Worm (Caenorhabditis elegans) whole organism, young adult: ENCODE results near the gene sri-57.

Experiments used
- F10E7.11 ChIP-seq: sonication (generic microtip); optimal IDR thresholded peaks from 2 replicates; lab custom pipeline; 2017; ENCODE audit warnings: mild to moderate bottlenecking, missing genetic modification characterization, moderate library complexity, missing compliant biosample characterization
- ama-1 ChIP-seq, 3 experiments: fragments of 150-350 bp in 1 of 3; sonication (generic microtip) in 2 of 3; optimal IDR thresholded peaks; 2 replicates each; lab custom pipeline; 2014 to 2018; ENCODE audit warnings: missing biosample characterization in 2 of 3, missing genetic modification characterization in 2 of 3, missing genetic modification reagents in 2 of 3
- rcor-1 ChIP-seq: fragments of 200-800 bp; sonication (Bioruptor generic); IDR thresholded peaks from 2 replicates; pipeline ENCODE4 v1.3.6; 2022; ENCODE audit warnings: missing genetic modification reagents, missing genetic modification characterization, missing compliant biosample characterization
- sea-2 ChIP-seq: fragments of 200-800 bp; sonication (Bioruptor generic); IDR thresholded peaks from 2 replicates; pipeline ENCODE4 v1.3.6; 2022; ENCODE audit warnings: missing genetic modification characterization, missing compliant biosample characterization

- TF ChIP-seq ama-1 (optimal IDR thresholded peaks at IDR 0.05; lab: Kevin White, UChicago) (no peak), ama-1 (GFP tag; optimal IDR thresholded peaks at IDR 0.05; lab: Kevin White, UChicago) (no peak), rcor-1 (GFP tag; lab: Robert Waterston, UW) (no peak), sea-2 (GFP tag; lab: Robert Waterston, UW) (no peak), F10E7.11 (tag; lab: Kevin White, UChicago) (no peak)
Observed at ce11 chrII:2644498-2644897, 27.7 kb downstream of the sri-57 start, which contains the start of gene F22E5.11.
